Fruit fly (Drosophila melanogaster) whole organism, prepupa: ENCODE data around the gene CG16779.

Experiments used
- Blimp-1 ChIP-seq: fragments of 200-800 bp; sonication (Bioruptor generic); optimal IDR thresholded peaks from 3 replicates; lab custom pipeline; 2017; ENCODE audit warnings: missing biosample characterization, missing genetic modification characterization, mild to moderate bottlenecking, moderate library complexity, missing genetic modification reagents
- Sox15 ChIP-seq: fragments of 200-800 bp; sonication (Bioruptor generic); optimal IDR thresholded peaks from 3 replicates; lab custom pipeline; 2016; ENCODE audit warnings: missing biosample characterization, missing genetic modification characterization

- TF ChIP-seq Sox15 (no peak), Blimp-1 (GFP tag; lab: Kevin White, UChicago) (no peak)
Observed at dm6 chr3R:9427328-9427727, 66.1 kb downstream of the CG16779 start.
